Fruit fly (Drosophila melanogaster) S2 (cell line): Measurements from ENCODE around the gene CG17230.

Experiments used
- CG8478 ChIP-seq: fragments of >200 bp; optimal IDR thresholded peaks from 2 replicates; lab custom pipeline; 2018
- CTCF ChIP-seq, 2 experiments: fragments of >200 bp; optimal IDR thresholded peaks; 2 replicates each; lab custom pipeline; 2018

- TF ChIP-seq CTCF (optimal IDR thresholded peaks at IDR 0.05; lab: Kevin White, UChicago) (no peak), CG8478 (lab: Kevin White, UChicago) (no peak)
Observed at dm6 chr3R:11458022-11458850, 20.7 kb downstream of the CG17230 start.
